Worm (Caenorhabditis elegans): ENCODE measurements around the gene lin-29.

lin-29 gene

DNA sequence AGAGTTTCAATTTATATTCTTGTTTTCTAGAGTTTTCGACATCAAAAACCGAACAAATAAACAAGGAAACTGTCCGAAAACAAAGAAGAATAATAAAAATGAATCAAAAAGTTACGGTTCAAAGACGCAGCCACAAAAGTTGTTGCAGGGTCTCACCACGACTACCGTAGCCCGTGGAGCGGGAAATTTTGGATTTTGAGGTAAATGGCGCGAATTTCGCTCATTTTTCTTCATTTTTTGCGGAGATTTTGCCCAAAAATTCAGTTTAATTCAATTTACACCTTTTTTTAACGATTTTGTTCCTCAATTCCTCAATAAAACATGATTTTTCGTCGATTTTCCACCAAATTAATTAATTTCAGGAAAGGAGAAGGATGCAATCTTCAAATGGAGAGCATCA lies 33.1 kb upstream of the lin-29 start, which contains the start of gene mex-1 (continued):
- TF ChIP-seq hsf-1 (GFP tag; IDR thresholded peaks at IDR 0.05) (peak; percentile 91), snpc-1.1 (tag; optimal IDR thresholded peaks at IDR 0.05; ENCODE audit: insufficient read depth) (peak; percentile 72), hlh-26 (GFP tag; conservative IDR thresholded peaks at IDR 0.05) (no peak), atf-7 (tag; optimal IDR thresholded peaks at IDR 0.05) (no peak), dpl-1 (GFP tag; optimal IDR thresholded peaks at IDR 0.05) (peak; percentile 97), die-1 (tag; optimal IDR thresholded peaks at IDR 0.05) (no peak), nfyb-1 (GFP tag; IDR thresholded peaks at IDR 0.05) (peak; percentile 85; the same call in 1 of the 2 replicates), attf-6 (GFP tag; IDR thresholded peaks at IDR 0.05) (peak; percentile 78), sptf-2 (GFP tag; optimal IDR thresholded peaks at IDR 0.05) (no peak), F55B11.4 (tag; optimal IDR thresholded peaks at IDR 0.05; ENCODE audit: borderline replicate concordance, insufficient read depth) (no peak), ceh-91 (GFP tag; IDR thresholded peaks at IDR 0.05) (peak; percentile 98), somi-1 (GFP tag; optimal IDR thresholded peaks at IDR 0.05) (no peak), repo-1 (tag; optimal IDR thresholded peaks at IDR 0.05) (no peak), pbrm-1 (GFP tag; IDR thresholded peaks at IDR 0.05) (peak; percentile 87), ceh-27 (GFP tag; optimal IDR thresholded peaks at IDR 0.05) (no peak), ceh-100 (GFP tag; IDR thresholded peaks at IDR 0.05) (peak; percentile 91), ceh-58 (GFP tag; IDR thresholded peaks at IDR 0.05) (no peak), nhr-90 (tag; optimal IDR thresholded peaks at IDR 0.05) (no peak), nfya-1 (tag; optimal IDR thresholded peaks at IDR 0.05; ENCODE audit: borderline replicate concordance, insufficient read depth) (no peak), mxl-1 (tag; optimal IDR thresholded peaks at IDR 0.05) (no peak), Y53F4B.3 (GFP tag; IDR thresholded peaks at IDR 0.05) (0 out of 2 replicates have a peak, but pooled peaks have one; percentile 31), ekl-4 (GFP tag; IDR thresholded peaks at IDR 0.05) (peak; percentile 91), hrde-1 (tag; optimal IDR thresholded peaks at IDR 0.05; ENCODE audit: borderline replicate concordance) (no peak), lin-35 (GFP tag; optimal IDR thresholded peaks at IDR 0.05) (peak in 2 of 3 experiments; percentile 19 to 81), sea-2 (GFP tag; IDR thresholded peaks at IDR 0.05) (no peak), lsl-1 (GFP tag; optimal IDR thresholded peaks at IDR 0.05) (peak; percentile 100), cebp-1 (GFP tag; IDR thresholded peaks at IDR 0.05) (no peak), cebp-1 (tag; optimal IDR thresholded peaks at IDR 0.05) (no peak), egl-44 (GFP tag; IDR thresholded peaks at IDR 0.05) (no peak), ztf-28 (GFP tag; IDR thresholded peaks at IDR 0.05) (peak; percentile 92), ama-1 (optimal IDR thresholded peaks at IDR 0.05) (no peak), ama-1 (GFP tag; optimal IDR thresholded peaks at IDR 0.05) (no peak), F33H1.4 (GFP tag; IDR thresholded peaks at IDR 0.05) (peak; percentile 100), unc-62 (GFP tag; optimal IDR thresholded peaks at IDR 0.05) (no peak), lsy-27 (tag; optimal IDR thresholded peaks at IDR 0.05; ENCODE audit: borderline replicate concordance, insufficient read depth) (peak; percentile 28), madf-8 (GFP tag; conservative IDR thresholded peaks at IDR 0.05) (peak; percentile 98), F37B4.10 (GFP tag; IDR thresholded peaks at IDR 0.05) (0 out of 2 replicates have a peak, but pooled peaks have one; percentile 32), ztf-25 (GFP tag; IDR thresholded peaks at IDR 0.05) (no peak)

DNA sequence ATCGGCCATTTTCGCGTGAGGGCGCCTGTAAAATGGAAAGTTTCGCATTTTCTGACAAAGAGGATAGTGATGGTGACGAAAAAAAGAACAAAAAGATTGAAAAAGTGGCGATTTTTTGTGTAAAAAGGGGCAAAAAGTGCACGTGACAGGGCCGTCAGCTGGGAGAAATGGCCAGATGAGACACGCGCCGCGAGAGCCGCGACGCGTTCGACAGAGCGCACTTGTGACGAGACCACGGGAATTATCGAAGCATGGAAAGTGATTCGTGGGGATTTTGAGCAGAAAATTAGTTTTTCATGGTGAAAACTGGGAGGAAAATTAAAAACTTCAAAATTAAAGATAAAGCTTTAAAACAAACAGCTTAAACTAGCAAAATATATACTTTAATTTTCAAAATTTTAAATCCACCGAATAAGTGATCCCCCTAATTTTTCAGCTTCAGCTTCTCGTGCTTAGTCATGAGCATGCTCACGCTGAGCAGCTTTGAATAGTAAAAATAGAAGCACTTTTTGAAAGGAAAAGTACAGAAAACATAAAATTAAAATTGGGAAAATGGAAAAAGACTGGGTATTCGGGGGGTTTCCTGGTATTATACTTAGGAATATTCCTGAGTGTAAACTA lies 32.5 kb upstream of the lin-29 start, which contains the start of gene W03C9.5:
W03C9.5 (minus strand) TSS at position 38 of the 621 bp plus-strand sequence.
- TF ChIP-seq Y79H2A.3 (GFP tag; conservative IDR thresholded peaks at IDR 0.05) (peak; percentile 14; the same call in 1 of the 2 replicates), rcor-1 (GFP tag; IDR thresholded peaks at IDR 0.05) (peak; percentile 78), attf-6 (GFP tag; IDR thresholded peaks at IDR 0.05) (no peak), ceh-40 (GFP tag; IDR thresholded peaks at IDR 0.05) (no peak), ceh-100 (GFP tag; IDR thresholded peaks at IDR 0.05) (peak; percentile 99), ceh-79 (tag; optimal IDR thresholded peaks at IDR 0.05) (no peak), him-1 (tag; optimal IDR thresholded peaks at IDR 0.05) (no peak), lin-40 (tag; optimal IDR thresholded peaks at IDR 0.05) (peak; percentile 91), efl-1 (GFP tag; optimal IDR thresholded peaks at IDR 0.05) (peak; percentile 58), ets-4 (GFP tag; optimal IDR thresholded peaks at IDR 0.05) (no peak), lsy-27 (tag; optimal IDR thresholded peaks at IDR 0.05; ENCODE audit: borderline replicate concordance, insufficient read depth) (no peak), zim-3 (tag; optimal IDR thresholded peaks at IDR 0.05) (peak; percentile 70), T26A5.8 (tag; optimal IDR thresholded peaks at IDR 0.05) (no peak), attf-5 (GFP tag; optimal IDR thresholded peaks at IDR 0.05) (peak; percentile 98)

All from whole organism, young adult.